Worm (Caenorhabditis elegans): ENCODE data around the gene F16B4.6.

DNA sequence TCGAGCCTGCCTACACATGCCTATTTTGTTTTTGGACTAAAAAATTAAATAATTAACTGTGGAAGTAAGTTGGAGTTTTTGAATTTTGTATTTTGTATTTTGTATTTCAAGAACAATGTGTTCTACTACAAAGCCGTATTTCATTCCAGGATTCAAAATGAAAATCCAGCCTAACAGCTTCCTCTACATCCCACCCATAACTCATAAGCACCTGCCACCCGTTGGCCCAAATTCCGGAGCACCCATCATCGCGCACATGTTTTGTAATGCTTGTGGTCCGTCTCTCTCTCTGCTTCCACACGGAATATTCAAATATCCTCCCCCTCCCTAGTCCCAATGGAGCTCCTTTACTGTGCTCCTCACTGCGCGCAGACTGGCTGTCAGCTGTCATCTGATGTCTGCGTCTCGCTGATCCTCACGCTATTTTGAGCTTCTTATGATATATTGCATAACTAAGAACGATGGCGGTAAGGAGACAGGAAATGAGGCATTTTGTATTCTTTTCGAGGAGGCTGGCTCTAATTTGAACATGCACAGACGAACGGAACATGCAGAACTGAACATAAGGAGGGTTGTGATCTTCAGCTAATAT is 11.4 kb upstream of the F16B4.6 start:
- no peak for TF ChIP-seq hlh-15 (tag; optimal IDR thresholded peaks at IDR 0.05)
- TF ChIP-seq dmd-4 (tag; optimal IDR thresholded peaks at IDR 0.05; ENCODE audit: borderline replicate concordance), result peak; percentile 27

All from whole organism, late embryonic.